Worm (Caenorhabditis elegans) whole organism, young adult: ENCODE results near the gene C18A3.3.
A peak's percentile ranks its signal among the peaks of the same experiment; 100 is the strongest.

Experiments used
- B0261.1 ChIP-seq: sonication (generic microtip); optimal IDR thresholded peaks from 2 replicates; lab custom pipeline; 2016; ENCODE audit warnings: mild to moderate bottlenecking, missing genetic modification characterization, moderate library complexity, missing compliant biosample characterization
- B0336.3 ChIP-seq: fragments of 200-800 bp; sonication (Bioruptor generic); IDR thresholded peaks from 2 replicates; pipeline ENCODE4 v1.3.6; 2022; ENCODE audit warnings: missing genetic modification characterization, missing compliant biosample characterization
- C17E4.6 ChIP-seq: fragments of 200-800 bp; sonication (Bioruptor generic); IDR thresholded peaks from 2 replicates; pipeline ENCODE4 v1.3.6; 2022; ENCODE audit warnings: missing genetic modification reagents, missing genetic modification characterization, missing compliant biosample characterization
- F22D6.2 ChIP-seq: sonication (generic microtip); optimal IDR thresholded peaks from 2 replicates; lab custom pipeline; 2016; ENCODE audit warnings: mild to moderate bottlenecking, missing genetic modification characterization, missing compliant biosample characterization
- F57C9.4 ChIP-seq: sonication (generic microtip); optimal IDR thresholded peaks from 2 replicates; lab custom pipeline; 2017; ENCODE audit warnings: mild to moderate bottlenecking, missing genetic modification characterization, missing compliant biosample characterization
- K12H6.12 ChIP-seq: fragments of 200-800 bp; sonication (Bioruptor generic); optimal IDR thresholded peaks from 2 replicates; lab custom pipeline; 2018; ENCODE audit warnings: mild to moderate bottlenecking, missing genetic modification characterization, missing compliant biosample characterization
- T26A5.8 ChIP-seq: sonication (generic microtip); optimal IDR thresholded peaks from 2 replicates; lab custom pipeline; 2016; ENCODE audit warnings: missing genetic modification characterization, missing compliant biosample characterization
- Y56A3A.18 ChIP-seq: fragments of 200-800 bp; sonication (Bioruptor generic); IDR thresholded peaks from 2 replicates; pipeline ENCODE4 v1.3.6; 2022; ENCODE audit warnings: missing genetic modification reagents, missing genetic modification characterization, missing compliant biosample characterization
- ZK185.1 ChIP-seq: sonication (generic microtip); optimal IDR thresholded peaks from 2 replicates; lab custom pipeline; 2016; ENCODE audit warnings: mild to moderate bottlenecking, missing genetic modification characterization, missing compliant biosample characterization; ENCODE audit not compliant: poor library complexity, severe bottlenecking
- aptf-2 ChIP-seq: fragments of 200-800 bp; sonication (Bioruptor generic); conservative IDR thresholded peaks from 2 replicates; pipeline ENCODE4 v1.3.6; 2022; ENCODE audit warnings: missing genetic modification reagents, missing genetic modification characterization, missing compliant biosample characterization
- atf-7 ChIP-seq: sonication (generic microtip); optimal IDR thresholded peaks from 2 replicates; lab custom pipeline; 2017; ENCODE audit warnings: mild to moderate bottlenecking, missing genetic modification characterization, missing compliant biosample characterization
- bed-1 ChIP-seq: fragments of 200-800 bp; sonication (Bioruptor generic); IDR thresholded peaks from 2 replicates; pipeline ENCODE4 v1.3.6; 2022; ENCODE audit warnings: missing genetic modification reagents, missing genetic modification characterization, missing compliant biosample characterization
- ccch-3 ChIP-seq: fragments of 200-800 bp; sonication (Bioruptor generic); optimal IDR thresholded peaks from 2 replicates; lab custom pipeline; 2018; ENCODE audit warnings: mild to moderate bottlenecking, missing genetic modification characterization, missing compliant biosample characterization
- ceh-40 ChIP-seq: fragments of 200-800 bp; sonication (Bioruptor generic); IDR thresholded peaks from 2 replicates; pipeline ENCODE4 v1.3.6; 2022; ENCODE audit warnings: missing genetic modification characterization, missing compliant biosample characterization
- ceh-91 ChIP-seq: fragments of 200-800 bp; sonication (Bioruptor generic); IDR thresholded peaks from 2 replicates; pipeline ENCODE4 v1.3.6; 2022; ENCODE audit warnings: missing genetic modification reagents, missing genetic modification characterization, missing compliant biosample characterization
- dpl-1 ChIP-seq: fragments of 150-350 bp; optimal IDR thresholded peaks from 2 replicates; lab custom pipeline; 2014; ENCODE audit warnings: missing biosample characterization, missing genetic modification reagents, missing genetic modification characterization
- him-1 ChIP-seq: sonication (generic microtip); optimal IDR thresholded peaks from 2 replicates; lab custom pipeline; 2016; ENCODE audit warnings: missing genotype, missing genetic modification reagents, missing genetic modification characterization, missing compliant biosample characterization
- lin-35 ChIP-seq, 3 experiments: fragments of 150-350 bp in 2 of 3; sonication (generic microtip) in 1 of 3; optimal IDR thresholded peaks; 2 replicates each; lab custom pipeline; 2014 to 2018; ENCODE audit warnings: missing biosample characterization in 3 of 3, missing genetic modification characterization in 3 of 3, missing genetic modification reagents in 3 of 3
- lin-54 ChIP-seq: fragments of 200-800 bp; sonication (Bioruptor generic); optimal IDR thresholded peaks from 2 replicates; lab custom pipeline; 2018; ENCODE audit warnings: mild to moderate bottlenecking, missing genetic modification characterization, missing compliant biosample characterization
- lsy-27 ChIP-seq: sonication (generic microtip); optimal IDR thresholded peaks from 2 replicates; lab custom pipeline; 2017; ENCODE audit warnings: missing genetic modification characterization, mild to moderate bottlenecking, missing compliant biosample characterization, antibody characterized with exemption, missing genotype, borderline replicate concordance; ENCODE audit not compliant: insufficient read depth
- madf-3 ChIP-seq: fragments of 200-800 bp; sonication (Bioruptor generic); IDR thresholded peaks from 2 replicates; pipeline ENCODE4 v1.3.6; 2022; ENCODE audit warnings: missing genetic modification reagents, missing genetic modification characterization, missing compliant biosample characterization
- nhr-179 ChIP-seq: sonication (generic microtip); optimal IDR thresholded peaks from 2 replicates; lab custom pipeline; 2016; ENCODE audit warnings: mild to moderate bottlenecking, missing genetic modification characterization, missing compliant biosample characterization
- nhr-80 ChIP-seq: sonication (generic microtip); optimal IDR thresholded peaks from 2 replicates; lab custom pipeline; 2016; ENCODE audit warnings: missing genetic modification characterization, missing compliant biosample characterization
- pbrm-1 ChIP-seq: fragments of 200-800 bp; sonication (Bioruptor generic); IDR thresholded peaks from 2 replicates; pipeline ENCODE4 v1.3.6; 2022; ENCODE audit warnings: missing genetic modification reagents, missing genetic modification characterization, missing compliant biosample characterization
- rpc-1 ChIP-seq, 2 experiments: fragments of 150-350 bp in 1 of 2; sonication (generic microtip) in 1 of 2; optimal IDR thresholded peaks; 2 replicates each; lab custom pipeline; 2014 to 2018; ENCODE audit warnings: missing biosample characterization in 1 of 2, missing genetic modification characterization in 1 of 2, missing genetic modification reagents in 1 of 2, missing genotype in 1 of 2
- snpc-1.3 ChIP-seq: sonication (generic microtip); optimal IDR thresholded peaks from 2 replicates; lab custom pipeline; 2017; ENCODE audit warnings: missing genetic modification characterization, mild to moderate bottlenecking, missing compliant biosample characterization, antibody characterized with exemption, moderate library complexity, missing genotype, missing genetic modification reagents; ENCODE audit not compliant: insufficient read depth
- snpc-4 ChIP-seq, 5 experiments: fragments of 150-350 bp in 1 of 5; sonication (generic microtip) in 4 of 5; optimal IDR thresholded peaks; 2 replicates each; lab custom pipeline; 2014 to 2018; ENCODE audit warnings: missing genetic modification characterization in 5 of 5, missing biosample characterization in 3 of 5, antibody characterized with exemption in 2 of 5, mild to moderate bottlenecking in 2 of 5, missing compliant biosample characterization in 2 of 5, missing genotype in 2 of 5, moderate library complexity in 2 of 5, missing genetic modification reagents in 1 of 5
- tbp1 ChIP-seq: fragments of 200-800 bp; sonication (Bioruptor generic); optimal IDR thresholded peaks from 2 replicates; lab custom pipeline; 2018; ENCODE audit warnings: mild to moderate bottlenecking, missing genetic modification characterization, missing compliant biosample characterization
- tbx-9 ChIP-seq: sonication (generic microtip); optimal IDR thresholded peaks from 2 replicates; lab custom pipeline; 2016; ENCODE audit warnings: borderline replicate concordance, missing genetic modification characterization, inconsistent platforms, missing compliant biosample characterization
- unc-62 ChIP-seq: fragments of 150-350 bp; optimal IDR thresholded peaks from 2 replicates; lab custom pipeline; 2014; ENCODE audit warnings: missing biosample characterization, missing genetic modification reagents, missing genetic modification characterization
- ztf-18 ChIP-seq: sonication (generic microtip); optimal IDR thresholded peaks from 2 replicates; lab custom pipeline; 2016; ENCODE audit warnings: missing genotype, mild to moderate bottlenecking, missing genetic modification characterization, missing compliant biosample characterization
- ztf-25 ChIP-seq: fragments of 200-800 bp; sonication (Bioruptor generic); IDR thresholded peaks from 2 replicates; pipeline ENCODE4 v1.3.6; 2022; ENCODE audit warnings: missing genetic modification reagents, missing genetic modification characterization, missing compliant biosample characterization
- ztf-6 ChIP-seq: fragments of 200-800 bp; sonication (Bioruptor generic); IDR thresholded peaks from 2 replicates; pipeline ENCODE4 v1.3.6; 2022; ENCODE audit warnings: missing genetic modification reagents, missing genetic modification characterization, missing compliant biosample characterization

C18A3.3 gene

DNA sequence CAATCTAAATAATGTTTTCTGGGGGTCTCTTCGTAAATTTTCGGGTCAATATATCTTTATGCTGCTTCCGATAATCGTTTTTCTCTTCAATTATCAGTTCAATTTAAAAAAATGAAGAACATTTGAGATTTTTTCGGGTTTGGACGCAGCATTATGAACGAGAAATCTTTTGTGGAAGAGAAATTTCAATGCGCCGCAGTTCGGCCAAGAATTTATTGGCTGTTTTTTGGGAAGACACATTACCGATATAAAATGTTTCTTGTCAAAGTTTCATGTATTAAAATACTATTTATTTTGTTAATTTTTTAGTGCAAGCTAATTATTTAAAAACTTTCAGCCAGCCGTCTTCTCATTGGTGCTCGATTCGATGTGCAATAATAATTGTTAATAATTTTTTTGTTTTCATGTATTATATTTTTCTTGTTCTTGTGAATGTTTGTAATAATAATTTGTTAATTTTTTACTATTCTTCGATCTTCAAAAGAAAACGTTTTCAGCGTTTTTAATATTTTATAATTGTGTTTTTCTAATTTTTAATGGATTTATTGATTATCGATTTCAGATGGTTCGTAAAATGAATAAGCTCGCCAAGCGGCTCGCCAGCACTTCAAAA is at the start of gene C18A3.3, which contains the start of gene C18A3.10:
C18A3.3 (plus strand) TSS at position 563 of the 613 bp plus-strand sequence.
C18A3.10 (minus strand) TSS at position 101 of the 613 bp plus-strand sequence.
- TF ChIP-seq atf-7 (tag; lab: Kevin White, UChicago) (no peak), nhr-80 (peak; percentile 27), ztf-18 (tag; lab: Kevin White, UChicago) (no peak), dpl-1 (GFP tag; lab: Kevin White, UChicago) (no peak), ztf-6 (no peak), Y56A3A.18 (no peak), ccch-3 (GFP tag; lab: Kevin White, UChicago) (no peak), madf-3 (GFP tag; lab: Robert Waterston, UW) (0 out of 2 replicates have a peak, but pooled peaks have one; percentile 28), F57C9.4 (no peak)

DNA sequence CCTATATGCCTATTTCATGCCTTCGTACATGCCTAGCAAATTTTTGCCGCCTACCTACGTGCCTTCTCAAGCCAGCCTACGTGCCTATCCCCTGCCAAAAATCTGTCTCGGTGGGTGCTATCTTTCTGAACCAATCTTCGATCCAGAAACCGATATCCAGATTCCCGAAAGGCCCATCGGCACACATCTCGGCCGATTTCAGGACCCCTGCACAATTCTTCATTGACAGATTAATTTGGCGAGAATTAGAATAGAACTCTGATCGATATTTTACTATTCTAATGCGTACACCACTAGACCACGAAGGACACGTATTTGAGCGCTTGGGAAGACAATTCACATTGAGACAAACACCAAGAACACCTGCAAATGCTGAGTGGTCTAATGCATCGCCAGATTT is 48.6 kb upstream of the C18A3.3 start:
- TF ChIP-seq tbp1 (GFP tag; lab: Kevin White, UChicago) (peak; percentile 69), T26A5.8 (tag; lab: Kevin White, UChicago) (no peak), rpc-1 (optimal IDR thresholded peaks at IDR 0.05; lab: Kevin White, UChicago) (peak; percentile 20), rpc-1 (tag; optimal IDR thresholded peaks at IDR 0.05; lab: Kevin White, UChicago) (peak; percentile 62), B0261.1 (tag; lab: Kevin White, UChicago) (peak; percentile 7), aptf-2 (GFP tag; lab: Robert Waterston, UW) (no peak)

DNA sequence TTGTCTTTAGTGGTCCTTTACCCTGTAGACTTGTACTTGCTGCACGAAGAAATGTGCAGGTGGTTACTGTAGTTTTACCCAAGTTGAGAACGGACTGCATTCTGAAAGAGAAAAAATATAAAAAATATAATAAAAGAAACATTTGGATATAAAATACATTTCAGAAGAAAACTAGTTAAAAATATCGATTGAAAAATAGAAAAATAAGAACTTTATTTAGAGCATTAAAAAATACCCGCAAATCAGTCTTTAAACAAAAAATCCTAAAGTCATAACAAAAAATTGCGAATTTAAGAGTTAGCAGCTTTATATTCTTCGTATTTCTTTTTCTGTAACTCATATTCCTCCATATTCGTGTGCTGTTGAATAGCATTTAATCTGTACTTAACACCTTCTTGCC is 47.3 kb upstream of the C18A3.3 start, which contains the start of gene C25H3.7:
C25H3.7 (minus strand) TSS at position 101 of the 400 bp plus-strand sequence.
- TF ChIP-seq unc-62 (GFP tag; lab: Kevin White, UChicago) (no peak), F22D6.2 (no peak), tbx-9 (tag; lab: Kevin White, UChicago) (no peak), ztf-25 (no peak), him-1 (tag; lab: Kevin White, UChicago) (no peak), K12H6.12 (no peak), lin-54 (GFP tag; lab: Kevin White, UChicago) (no peak), snpc-4 (GFP tag; optimal IDR thresholded peaks at IDR 0.05; lab: Kevin White, UChicago) (no peak), snpc-4 (tag; optimal IDR thresholded peaks at IDR 0.05; lab: Kevin White, UChicago) (no peak), pbrm-1 (GFP tag; lab: Robert Waterston, UW) (no peak), bed-1 (GFP tag; lab: Robert Waterston, UW) (no peak), B0336.3 (GFP tag; lab: Robert Waterston, UW) (no peak), C17E4.6 (GFP tag; lab: Robert Waterston, UW) (no peak), snpc-1.3 (no peak)

DNA sequence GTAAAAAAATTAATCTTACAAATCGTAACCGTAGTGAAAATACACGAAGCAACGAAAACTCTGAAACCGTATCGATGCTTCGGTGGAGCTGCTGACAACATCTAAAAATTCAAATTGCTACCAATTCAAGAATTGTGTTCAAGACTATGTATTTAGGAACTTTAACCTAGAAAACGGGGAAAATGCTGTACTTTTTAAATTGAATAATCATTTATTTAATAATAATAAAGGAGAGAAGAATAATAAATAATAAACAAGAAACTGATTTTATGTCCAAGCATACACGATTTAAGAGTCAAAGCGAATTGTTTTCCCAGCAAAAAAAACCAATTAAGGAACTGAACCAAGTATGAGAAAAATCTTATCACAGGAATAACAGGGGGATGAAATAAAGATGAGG is 46.5 kb upstream of the C18A3.3 start, which contains the start of gene C25H3.17:
C25H3.17 (minus strand) TSS at position 101 of the 400 bp plus-strand sequence.
- no peak for TF ChIP-seq ceh-91 (GFP tag; lab: Robert Waterston, UW)
- no peak for TF ChIP-seq lin-35 (GFP tag; optimal IDR thresholded peaks at IDR 0.05; lab: Kevin White, UChicago)
- TF ChIP-seq unc-62 (GFP tag; lab: Kevin White, UChicago), result no peak
- no peak for TF ChIP-seq snpc-4 (GFP tag; optimal IDR thresholded peaks at IDR 0.05; lab: Kevin White, UChicago)
- TF ChIP-seq snpc-4 (tag; optimal IDR thresholded peaks at IDR 0.05; lab: Kevin White, UChicago), result no peak
- no peak for TF ChIP-seq nhr-80
- no peak for TF ChIP-seq ceh-40 (GFP tag; lab: Robert Waterston, UW)
- TF ChIP-seq bed-1 (GFP tag; lab: Robert Waterston, UW), result no peak
- no peak for TF ChIP-seq lsy-27 (tag; lab: Kevin White, UChicago)
- TF ChIP-seq ztf-6, result no peak
- no peak for TF ChIP-seq nhr-179
- no peak for TF ChIP-seq ZK185.1 (tag; lab: Kevin White, UChicago)
